Worm (Caenorhabditis elegans): Measurements from ENCODE around the gene sth-1.
A peak's percentile ranks its signal among the peaks of the same experiment; 100 is the strongest.

Gene sth-1

ce11 chrV:8010846-8011245 lies 41.1 kb upstream of the sth-1 start, which contains the start of gene lmtr-2:
Gene lmtr-2, minus strand, starts transcription at chrV:8011106.
- no peak for TF ChIP-seq cebp-1 (GFP tag; IDR thresholded peaks at IDR 0.05)
- peak; percentile 26 for TF ChIP-seq cebp-1 (tag; optimal IDR thresholded peaks at IDR 0.05)
- no peak for TF ChIP-seq let-607 (tag; optimal IDR thresholded peaks at IDR 0.05)
- no peak for TF ChIP-seq lin-40 (tag; optimal IDR thresholded peaks at IDR 0.05)
- no peak for TF ChIP-seq aptf-3 (GFP tag; IDR thresholded peaks at IDR 0.05)
- TF ChIP-seq hlh-12 (tag; optimal IDR thresholded peaks at IDR 0.05) = no peak
- no peak for TF ChIP-seq T07F8.4 (tag; optimal IDR thresholded peaks at IDR 0.05)
- no peak for TF ChIP-seq dpl-1 (GFP tag; optimal IDR thresholded peaks at IDR 0.05)
- no peak for TF ChIP-seq pbrm-1 (GFP tag; IDR thresholded peaks at IDR 0.05)
- TF ChIP-seq ceh-79 (tag; optimal IDR thresholded peaks at IDR 0.05) = no peak
- TF ChIP-seq madf-6 (GFP tag; IDR thresholded peaks at IDR 0.05) = peak; percentile 20; the same call in 1 of the 2 replicates
- no peak for TF ChIP-seq ztf-26 (tag; optimal IDR thresholded peaks at IDR 0.05)
- no peak for TF ChIP-seq Y53G8AR.9 (GFP tag; conservative IDR thresholded peaks at IDR 0.05)
- TF ChIP-seq ets-4 (GFP tag; optimal IDR thresholded peaks at IDR 0.05) = no peak
- TF ChIP-seq mes-4 (tag; optimal IDR thresholded peaks at IDR 0.05) = no peak
- TF ChIP-seq lin-26 (GFP tag; IDR thresholded peaks at IDR 0.05) = no peak
- no peak for TF ChIP-seq nhr-80 (tag; optimal IDR thresholded peaks at IDR 0.05)
- 0 out of 2 replicates have a peak, but pooled peaks have one; percentile 49 for TF ChIP-seq ceh-58 (GFP tag; IDR thresholded peaks at IDR 0.05)
- no peak for TF ChIP-seq F52B5.7 (tag; optimal IDR thresholded peaks at IDR 0.05)
- TF ChIP-seq hsf-1 (GFP tag; IDR thresholded peaks at IDR 0.05) = 0 out of 2 replicates have a peak, but pooled peaks have one; percentile 18
- no peak for TF ChIP-seq K12H6.12 (tag; optimal IDR thresholded peaks at IDR 0.05)
- no peak for TF ChIP-seq D2030.7 (GFP tag; IDR thresholded peaks at IDR 0.05)
- TF ChIP-seq cebp-2 (GFP tag; IDR thresholded peaks at IDR 0.05) = 0 out of 2 replicates have a peak, but pooled peaks have one; percentile 21
- no peak for TF ChIP-seq ama-1 (optimal IDR thresholded peaks at IDR 0.05)
- no peak for TF ChIP-seq ama-1 (GFP tag; optimal IDR thresholded peaks at IDR 0.05)
- no peak for TF ChIP-seq aptf-2 (GFP tag; conservative IDR thresholded peaks at IDR 0.05)
- TF ChIP-seq tlf-1 (GFP tag; optimal IDR thresholded peaks at IDR 0.05) = no peak
- TF ChIP-seq Y67H2A.10 (GFP tag; conservative IDR thresholded peaks at IDR 0.05) = no peak
- no peak for TF ChIP-seq nfya-2 (GFP tag; IDR thresholded peaks at IDR 0.05)
- TF ChIP-seq repo-1 (tag; optimal IDR thresholded peaks at IDR 0.05) = peak; percentile 13
- TF ChIP-seq efl-1 (GFP tag; optimal IDR thresholded peaks at IDR 0.05) = no peak
- TF ChIP-seq nhr-120 (GFP tag; IDR thresholded peaks at IDR 0.05) = no peak
- no peak for TF ChIP-seq zfh-2 (GFP tag; conservative IDR thresholded peaks at IDR 0.05)
- TF ChIP-seq snpc-1.1 (tag; optimal IDR thresholded peaks at IDR 0.05; ENCODE audit: insufficient read depth) = no peak
- no peak for TF ChIP-seq sptf-2 (GFP tag; optimal IDR thresholded peaks at IDR 0.05)
- peak; percentile 65; the same call in 1 of the 2 replicates for TF ChIP-seq madf-3 (GFP tag; IDR thresholded peaks at IDR 0.05)
- TF ChIP-seq F57C9.4 (tag; optimal IDR thresholded peaks at IDR 0.05) = no peak

DNA sequence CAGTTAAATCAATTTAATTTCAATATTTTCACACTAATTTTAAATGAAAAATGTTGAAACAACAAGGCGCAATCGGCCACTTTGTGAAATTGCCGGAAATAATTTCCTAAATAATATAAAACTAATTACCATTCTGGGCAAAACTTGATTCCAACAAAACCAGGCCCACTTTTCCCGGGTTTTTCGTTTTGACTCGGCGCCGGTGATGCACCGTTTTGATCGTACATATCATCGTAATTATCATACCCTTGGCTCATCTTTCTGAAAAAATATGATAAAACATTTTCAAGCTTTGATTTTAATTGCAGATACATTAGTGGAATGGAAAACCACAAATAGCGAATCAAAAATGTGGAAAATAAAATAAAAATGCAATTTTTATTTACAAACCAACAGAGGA lies 39.9 kb upstream of the sth-1 start, which contains the start of gene rpb-9:
TSS of gene rpb-9 (minus strand) at position 314 of the 400 bp plus-strand sequence.
- TF ChIP-seq die-1 (tag; optimal IDR thresholded peaks at IDR 0.05) (peak; percentile 14), F49E8.2 (tag; optimal IDR thresholded peaks at IDR 0.05; ENCODE audit: insufficient read depth) (peak; percentile 30), ztf-22 (GFP tag; optimal IDR thresholded peaks at IDR 0.05) (no peak), Y53G8AR.9 (GFP tag; conservative IDR thresholded peaks at IDR 0.05) (no peak), let-526 (GFP tag; IDR thresholded peaks at IDR 0.05) (no peak), ceh-91 (GFP tag; IDR thresholded peaks at IDR 0.05) (no peak), F39B2.1 (GFP tag; IDR thresholded peaks at IDR 0.05) (no peak), snpc-1.1 (tag; optimal IDR thresholded peaks at IDR 0.05; ENCODE audit: insufficient read depth) (peak; percentile 10), hrde-1 (tag; optimal IDR thresholded peaks at IDR 0.05; ENCODE audit: borderline replicate concordance) (no peak), hsf-1 (GFP tag; IDR thresholded peaks at IDR 0.05) (0 out of 2 replicates have a peak, but pooled peaks have one; percentile 30), ceh-79 (tag; optimal IDR thresholded peaks at IDR 0.05) (no peak), ceh-27 (GFP tag; optimal IDR thresholded peaks at IDR 0.05) (no peak), hmg-1.2 (GFP tag; IDR thresholded peaks at IDR 0.05) (peak; percentile 24; the same call in 1 of the 2 replicates), F22D6.2 (tag; optimal IDR thresholded peaks at IDR 0.05) (no peak), B0336.3 (GFP tag; IDR thresholded peaks at IDR 0.05) (peak; percentile 27; the same call in 1 of the 2 replicates), pbrm-1 (GFP tag; IDR thresholded peaks at IDR 0.05) (no peak), lin-35 (GFP tag; optimal IDR thresholded peaks at IDR 0.05) (no peak), Y56A3A.18 (GFP tag; IDR thresholded peaks at IDR 0.05) (peak; percentile 25; the same call in 1 of the 2 replicates)

Measured in whole organism, young adult.